Worm (Caenorhabditis elegans) whole organism, young adult: Measurements from ENCODE around the gene col-166.

Experiments used
- B0019.2 ChIP-seq: fragments of 200-800 bp; sonication (Bioruptor generic); conservative IDR thresholded peaks from 2 replicates; pipeline ENCODE4 v1.3.6; 2022; ENCODE audit warnings: missing genetic modification reagents, missing genetic modification characterization, missing compliant biosample characterization
- B0261.1 ChIP-seq: sonication (generic microtip); optimal IDR thresholded peaks from 2 replicates; lab custom pipeline; 2016; ENCODE audit warnings: mild to moderate bottlenecking, missing genetic modification characterization, moderate library complexity, missing compliant biosample characterization
- B0336.3 ChIP-seq: fragments of 200-800 bp; sonication (Bioruptor generic); IDR thresholded peaks from 2 replicates; pipeline ENCODE4 v1.3.6; 2022; ENCODE audit warnings: missing genetic modification characterization, missing compliant biosample characterization
- D2030.7 ChIP-seq: fragments of 200-800 bp; sonication (Bioruptor generic); IDR thresholded peaks from 2 replicates; pipeline ENCODE4 v1.3.6; 2022; ENCODE audit warnings: missing genetic modification reagents, missing genetic modification characterization, missing compliant biosample characterization
- F10E7.11 ChIP-seq: sonication (generic microtip); optimal IDR thresholded peaks from 2 replicates; lab custom pipeline; 2017; ENCODE audit warnings: mild to moderate bottlenecking, missing genetic modification characterization, moderate library complexity, missing compliant biosample characterization
- F23B12.7 ChIP-seq: sonication (generic microtip); optimal IDR thresholded peaks from 2 replicates; lab custom pipeline; 2017; ENCODE audit warnings: missing genetic modification characterization, mild to moderate bottlenecking, missing compliant biosample characterization, antibody characterized with exemption, moderate library complexity; ENCODE audit not compliant: insufficient read depth
- F33H1.4 ChIP-seq: fragments of 200-800 bp; sonication (Bioruptor generic); IDR thresholded peaks from 2 replicates; pipeline ENCODE4 v1.3.6; 2022; ENCODE audit warnings: missing genetic modification reagents, missing genetic modification characterization, missing compliant biosample characterization
- F37B4.10 ChIP-seq: fragments of 200-800 bp; sonication (Bioruptor generic); IDR thresholded peaks from 2 replicates; pipeline ENCODE4 v1.3.6; 2022; ENCODE audit warnings: missing genetic modification characterization, missing compliant biosample characterization
- F52B5.7 ChIP-seq: sonication (generic microtip); optimal IDR thresholded peaks from 2 replicates; lab custom pipeline; 2016; ENCODE audit warnings: mild to moderate bottlenecking, missing genetic modification characterization, missing compliant biosample characterization
- F55B11.4 ChIP-seq: sonication (generic microtip); optimal IDR thresholded peaks from 2 replicates; lab custom pipeline; 2016; ENCODE audit warnings: missing compliant biosample characterization, missing genetic modification characterization, borderline replicate concordance; ENCODE audit not compliant: insufficient read depth
- F57A8.1 ChIP-seq: fragments of 200-800 bp; sonication (Bioruptor generic); optimal IDR thresholded peaks from 2 replicates; lab custom pipeline; 2018; ENCODE audit warnings: mild to moderate bottlenecking, missing genetic modification characterization, moderate library complexity, missing compliant biosample characterization
- F57C9.4 ChIP-seq: sonication (generic microtip); optimal IDR thresholded peaks from 2 replicates; lab custom pipeline; 2017; ENCODE audit warnings: mild to moderate bottlenecking, missing genetic modification characterization, missing compliant biosample characterization
- Y53F4B.3 ChIP-seq: fragments of 200-800 bp; sonication (Bioruptor generic); IDR thresholded peaks from 2 replicates; pipeline ENCODE4 v1.3.6; 2022; ENCODE audit warnings: missing genetic modification reagents, missing genetic modification characterization, missing compliant biosample characterization
- Y53G8AR.9 ChIP-seq: fragments of 200-800 bp; sonication (Bioruptor generic); conservative IDR thresholded peaks from 2 replicates; pipeline ENCODE4 v1.3.6; 2022; ENCODE audit warnings: missing genetic modification reagents, missing genetic modification characterization, missing compliant biosample characterization
- Y79H2A.3 ChIP-seq: fragments of 200-800 bp; sonication (Bioruptor generic); conservative IDR thresholded peaks from 2 replicates; pipeline ENCODE4 v1.3.6; 2022; ENCODE audit warnings: missing genetic modification reagents, missing genetic modification characterization, missing compliant biosample characterization
- athp-1 ChIP-seq: sonication (generic microtip); optimal IDR thresholded peaks from 2 replicates; lab custom pipeline; 2017; ENCODE audit warnings: mild to moderate bottlenecking, missing genetic modification characterization, missing compliant biosample characterization
- attf-6 ChIP-seq: fragments of 200-800 bp; sonication (Bioruptor generic); IDR thresholded peaks from 2 replicates; pipeline ENCODE4 v1.3.6; 2022; ENCODE audit warnings: missing genetic modification reagents, missing genetic modification characterization, missing compliant biosample characterization
- bed-1 ChIP-seq: fragments of 200-800 bp; sonication (Bioruptor generic); IDR thresholded peaks from 2 replicates; pipeline ENCODE4 v1.3.6; 2022; ENCODE audit warnings: missing genetic modification reagents, missing genetic modification characterization, missing compliant biosample characterization
- cebp-1 ChIP-seq, 2 experiments: fragments of 200-800 bp in 1 of 2; sonication (Bioruptor generic) in 1 of 2; sonication (generic microtip) in 1 of 2; IDR thresholded peaks in 1 of 2; optimal IDR thresholded peaks in 1 of 2; 2 replicates each; pipeline versions ENCODE4 v1.3.6 to Lab custom; 2017 to 2022; ENCODE audit warnings: missing compliant biosample characterization in 2 of 2, missing genetic modification characterization in 2 of 2, mild to moderate bottlenecking in 1 of 2, missing genetic modification reagents in 1 of 2, moderate library complexity in 1 of 2
- ceh-58 ChIP-seq: fragments of 200-800 bp; sonication (Bioruptor generic); IDR thresholded peaks from 2 replicates; pipeline ENCODE4 v1.3.6; 2022; ENCODE audit warnings: missing genetic modification characterization, missing compliant biosample characterization
- ceh-79 ChIP-seq: sonication (generic microtip); optimal IDR thresholded peaks from 2 replicates; lab custom pipeline; 2017; ENCODE audit warnings: mild to moderate bottlenecking, missing genetic modification characterization, missing compliant biosample characterization
- egrh-3 ChIP-seq: fragments of 200-800 bp; sonication (Bioruptor generic); IDR thresholded peaks from 2 replicates; pipeline ENCODE4 v1.3.6; 2022; ENCODE audit warnings: missing genetic modification reagents, missing genetic modification characterization, missing compliant biosample characterization
- ekl-4 ChIP-seq: fragments of 200-800 bp; sonication (Bioruptor generic); IDR thresholded peaks from 2 replicates; pipeline ENCODE4 v1.3.6; 2022; ENCODE audit warnings: missing genetic modification reagents, missing genetic modification characterization, missing compliant biosample characterization
- ets-4 ChIP-seq: fragments of 200-800 bp; sonication (Bioruptor generic); optimal IDR thresholded peaks from 2 replicates; lab custom pipeline; 2018; ENCODE audit warnings: mild to moderate bottlenecking, missing genetic modification characterization, missing compliant biosample characterization
- fkh-3 ChIP-seq: sonication (generic microtip); optimal IDR thresholded peaks from 2 replicates; lab custom pipeline; 2016; ENCODE audit warnings: mild to moderate bottlenecking, missing genetic modification characterization, missing compliant biosample characterization
- hlh-26 ChIP-seq: fragments of 200-800 bp; sonication (Bioruptor generic); conservative IDR thresholded peaks from 2 replicates; pipeline ENCODE4 v1.3.6; 2022; ENCODE audit warnings: missing genetic modification reagents, missing genetic modification characterization, missing compliant biosample characterization
- hrde-1 ChIP-seq: sonication (generic microtip); optimal IDR thresholded peaks from 2 replicates; lab custom pipeline; 2016; ENCODE audit warnings: missing genetic modification characterization, mild to moderate bottlenecking, missing compliant biosample characterization, moderate library complexity, missing genotype, missing genetic modification reagents, borderline replicate concordance
- lag-1 ChIP-seq: fragments of 200-800 bp; sonication (Bioruptor generic); IDR thresholded peaks from 2 replicates; pipeline ENCODE4 v1.3.6; 2022; ENCODE audit warnings: missing genetic modification reagents, missing genetic modification characterization, missing compliant biosample characterization
- let-607 ChIP-seq, 2 experiments: fragments of 200-800 bp in 1 of 2; sonication (Bioruptor generic) in 1 of 2; sonication (generic microtip) in 1 of 2; optimal IDR thresholded peaks; 2 replicates each; lab custom pipeline; 2016 to 2018; ENCODE audit warnings: mild to moderate bottlenecking in 2 of 2, missing compliant biosample characterization in 2 of 2, missing genetic modification characterization in 2 of 2, moderate library complexity in 2 of 2, missing genotype in 1 of 2
- lir-1 ChIP-seq: fragments of 200-800 bp; sonication (Bioruptor generic); conservative IDR thresholded peaks from 2 replicates; pipeline ENCODE4 v1.3.6; 2022; ENCODE audit warnings: missing genetic modification reagents, missing genetic modification characterization, missing compliant biosample characterization
- lsl-1 ChIP-seq: fragments of 200-800 bp; sonication (Bioruptor generic); optimal IDR thresholded peaks from 2 replicates; lab custom pipeline; 2018; ENCODE audit warnings: mild to moderate bottlenecking, missing genetic modification characterization, moderate library complexity, missing compliant biosample characterization
- madf-10 ChIP-seq: sonication (generic microtip); optimal IDR thresholded peaks from 2 replicates; lab custom pipeline; 2016; ENCODE audit warnings: mild to moderate bottlenecking, missing genetic modification characterization, missing compliant biosample characterization
- madf-8 ChIP-seq: fragments of 200-800 bp; sonication (Bioruptor generic); conservative IDR thresholded peaks from 2 replicates; pipeline ENCODE4 v1.3.6; 2022; ENCODE audit warnings: missing genetic modification reagents, missing genetic modification characterization, missing compliant biosample characterization
- mcd-1 ChIP-seq: fragments of 200-800 bp; sonication (Bioruptor generic); IDR thresholded peaks from 2 replicates; pipeline ENCODE4 v1.3.6; 2022; ENCODE audit warnings: missing genetic modification reagents, missing genetic modification characterization, missing compliant biosample characterization
- mel-28 ChIP-seq: sonication (generic microtip); optimal IDR thresholded peaks from 2 replicates; lab custom pipeline; 2016; ENCODE audit warnings: borderline replicate concordance, mild to moderate bottlenecking, missing genetic modification characterization, missing compliant biosample characterization
- nhr-120 ChIP-seq: fragments of 200-800 bp; sonication (Bioruptor generic); IDR thresholded peaks from 2 replicates; pipeline ENCODE4 v1.3.6; 2022; ENCODE audit warnings: missing genetic modification characterization, missing compliant biosample characterization
- nhr-80 ChIP-seq: sonication (generic microtip); optimal IDR thresholded peaks from 2 replicates; lab custom pipeline; 2016; ENCODE audit warnings: missing genetic modification characterization, missing compliant biosample characterization
- nhr-90 ChIP-seq: sonication (generic microtip); optimal IDR thresholded peaks from 2 replicates; lab custom pipeline; 2016; ENCODE audit warnings: missing genotype, mild to moderate bottlenecking, missing genetic modification characterization, missing compliant biosample characterization
- pbrm-1 ChIP-seq: fragments of 200-800 bp; sonication (Bioruptor generic); IDR thresholded peaks from 2 replicates; pipeline ENCODE4 v1.3.6; 2022; ENCODE audit warnings: missing genetic modification reagents, missing genetic modification characterization, missing compliant biosample characterization
- pha-4 ChIP-seq: fragments of 150-350 bp; sonication (generic microtip); optimal IDR thresholded peaks from 2 replicates; lab custom pipeline; 2014; ENCODE audit warnings: missing biosample characterization, missing genetic modification reagents, missing genetic modification characterization
- tlf-1 ChIP-seq: fragments of 200-800 bp; sonication (Bioruptor generic); optimal IDR thresholded peaks from 2 replicates; lab custom pipeline; 2018; ENCODE audit warnings: mild to moderate bottlenecking, missing genetic modification characterization, missing compliant biosample characterization
- xnd-1 ChIP-seq: sonication (generic microtip); optimal IDR thresholded peaks from 2 replicates; lab custom pipeline; 2016; ENCODE audit warnings: missing genotype, missing genetic modification reagents, missing genetic modification characterization, missing compliant biosample characterization
- zfh-2 ChIP-seq: fragments of 200-800 bp; sonication (Bioruptor generic); conservative IDR thresholded peaks from 2 replicates; pipeline ENCODE4 v1.3.6; 2022; ENCODE audit warnings: missing genetic modification reagents, missing genetic modification characterization, missing compliant biosample characterization
- ztf-22 ChIP-seq: fragments of 200-800 bp; sonication (Bioruptor generic); optimal IDR thresholded peaks from 2 replicates; lab custom pipeline; 2018; ENCODE audit warnings: mild to moderate bottlenecking, missing genetic modification characterization, moderate library complexity, missing compliant biosample characterization
- ztf-28 ChIP-seq: fragments of 200-800 bp; sonication (Bioruptor generic); IDR thresholded peaks from 2 replicates; pipeline ENCODE4 v1.3.6; 2022; ENCODE audit warnings: missing genetic modification reagents, missing genetic modification characterization, missing compliant biosample characterization

Gene col-166

ce11 chrX:6279625-6280024, at the start of gene col-166:
TSS of gene col-166 (plus strand) at chrX:6280016.
- no peak for TF ChIP-seq ztf-22 (GFP tag; lab: Kevin White, UChicago)
- TF ChIP-seq ceh-79 (tag; lab: Kevin White, UChicago), result no peak
- no peak for TF ChIP-seq mel-28 (tag; lab: Kevin White, UChicago)
- no peak for TF ChIP-seq F55B11.4 (tag; lab: Kevin White, UChicago)
- no peak for TF ChIP-seq nhr-80 (tag; lab: Kevin White, UChicago)
- TF ChIP-seq nhr-90, result no peak
- no peak for TF ChIP-seq F33H1.4 (GFP tag; lab: Robert Waterston, UW)
- no peak for TF ChIP-seq cebp-1 (GFP tag; IDR thresholded peaks at IDR 0.05; lab: Robert Waterston, UW)
- TF ChIP-seq cebp-1 (tag; optimal IDR thresholded peaks at IDR 0.05; lab: Kevin White, UChicago), result no peak
- no peak for TF ChIP-seq tlf-1 (GFP tag; lab: Kevin White, UChicago)
- TF ChIP-seq B0336.3 (GFP tag; lab: Robert Waterston, UW), result no peak
- no peak for TF ChIP-seq pbrm-1 (GFP tag; lab: Robert Waterston, UW)
- TF ChIP-seq lir-1, result no peak
- TF ChIP-seq lsl-1 (GFP tag; lab: Kevin White, UChicago), result no peak
- TF ChIP-seq egrh-3 (GFP tag; lab: Robert Waterston, UW), result no peak
- TF ChIP-seq bed-1 (GFP tag; lab: Robert Waterston, UW), result no peak
- TF ChIP-seq let-607 (tag; optimal IDR thresholded peaks at IDR 0.05; lab: Kevin White, UChicago), result no peak

ce11 chrX:6230669-6231068, 49.1 kb upstream of the col-166 start, which contains the start of gene lite-1:
TSS of gene lite-1 (minus strand) at chrX:6230769.
- TF ChIP-seq ets-4, result no peak
- no peak for TF ChIP-seq athp-1 (tag; lab: Kevin White, UChicago)
- TF ChIP-seq pbrm-1 (GFP tag; lab: Robert Waterston, UW), result no peak
- TF ChIP-seq fkh-3 (tag; lab: Kevin White, UChicago), result no peak
- no peak for TF ChIP-seq F10E7.11 (tag; lab: Kevin White, UChicago)
- TF ChIP-seq madf-8 (GFP tag; lab: Robert Waterston, UW), result no peak
- no peak for TF ChIP-seq F37B4.10 (GFP tag; lab: Robert Waterston, UW)
- no peak for TF ChIP-seq B0019.2 (GFP tag; lab: Robert Waterston, UW)
- TF ChIP-seq B0261.1 (tag; lab: Kevin White, UChicago), result no peak
- TF ChIP-seq ztf-28 (GFP tag; lab: Robert Waterston, UW), result no peak

ce11 chrX:6232998-6233626, 46.7 kb upstream of the col-166 start, which contains the start of gene C14F11.4:
TSS of gene C14F11.4 (minus strand) at chrX:6233048.
- TF ChIP-seq F23B12.7 (tag; lab: Kevin White, UChicago) (no peak), F57A8.1 (GFP tag; lab: Kevin White, UChicago) (no peak), F57C9.4 (tag; lab: Kevin White, UChicago) (no peak), nhr-120 (GFP tag; lab: Robert Waterston, UW) (0 out of 2 replicates have a peak, but pooled peaks have one; percentile 62), hlh-26 (GFP tag; lab: Robert Waterston, UW) (no peak), zfh-2 (GFP tag; lab: Robert Waterston, UW) (no peak), ekl-4 (GFP tag; lab: Robert Waterston, UW) (0 out of 2 replicates have a peak, but pooled peaks have one; percentile 34), Y79H2A.3 (no peak), ceh-58 (GFP tag; lab: Robert Waterston, UW) (no peak), lag-1 (GFP tag; lab: Robert Waterston, UW) (no peak), F52B5.7 (tag; lab: Kevin White, UChicago) (no peak), xnd-1 (no peak), Y53G8AR.9 (GFP tag; lab: Robert Waterston, UW) (no peak), hrde-1 (tag; lab: Kevin White, UChicago) (no peak), Y53F4B.3 (GFP tag; lab: Robert Waterston, UW) (no peak), D2030.7 (GFP tag; lab: Robert Waterston, UW) (no peak), attf-6 (no peak), pha-4 (no peak), mcd-1 (GFP tag; lab: Robert Waterston, UW) (0 out of 2 replicates have a peak, but pooled peaks have one; percentile 12), madf-10 (no peak)
